Fruit fly (Drosophila melanogaster) whole organism, embryonic: ENCODE measurements around the gene Lsp2.
A peak's percentile ranks its signal among the peaks of the same experiment; 100 is the strongest.

Experiments used
- Awh ChIP-seq: fragments of 200-800 bp; sonication (Bioruptor generic); IDR thresholded peaks from 2 replicates; pipeline ENCODE4, ENCODE4 v1.3.6; 2022; ENCODE audit warnings: missing biosample characterization, missing genetic modification characterization
- CG11695 ChIP-seq: fragments of 200-800 bp; sonication (Bioruptor generic); IDR thresholded peaks from 3 replicates; pipeline ENCODE4 v1.3.6; 2022; ENCODE audit warnings: missing biosample characterization, missing genetic modification characterization
- CG12071 ChIP-seq: fragments of 200-800 bp; sonication (Bioruptor generic); optimal IDR thresholded peaks from 3 replicates; lab custom pipeline; 2018; ENCODE audit warnings: missing biosample characterization, mild to moderate bottlenecking, missing genetic modification characterization
- CG12236 ChIP-seq: fragments of 200-800 bp; sonication (Bioruptor generic); optimal IDR thresholded peaks from 2 replicates; lab custom pipeline; 2016; ENCODE audit warnings: missing biosample characterization, missing genetic modification characterization
- CG12391 ChIP-seq: fragments of 200-800 bp; sonication (Bioruptor generic); optimal IDR thresholded peaks from 3 replicates; lab custom pipeline; 2018; ENCODE audit warnings: missing biosample characterization, mild to moderate bottlenecking, missing genetic modification characterization, moderate library complexity
- CG1529 ChIP-seq: fragments of 200-800 bp; sonication (Bioruptor generic); optimal IDR thresholded peaks from 3 replicates; lab custom pipeline; 2018; ENCODE audit warnings: missing biosample characterization, missing genetic modification characterization
- CG18619 ChIP-seq: fragments of 200-800 bp; sonication (Bioruptor generic); optimal IDR thresholded peaks from 3 replicates; lab custom pipeline; 2017; ENCODE audit warnings: missing biosample characterization, mild to moderate bottlenecking, missing genetic modification characterization
- CG18764 ChIP-seq: fragments of 200-800 bp; sonication (Bioruptor generic); optimal IDR thresholded peaks from 3 replicates; lab custom pipeline; 2016; ENCODE audit warnings: missing biosample characterization, missing genetic modification characterization
- CG32772 ChIP-seq: fragments of 200-800 bp; sonication (Bioruptor generic); IDR thresholded peaks from 2 replicates; pipeline ENCODE4 v1.3.6; 2022; ENCODE audit warnings: missing biosample characterization, missing genetic modification characterization
- CG33557 ChIP-seq: fragments of 200-800 bp; sonication (Bioruptor generic); optimal IDR thresholded peaks from 2 replicates; lab custom pipeline; 2019; ENCODE audit warnings: missing biosample characterization, mild to moderate bottlenecking, missing genetic modification characterization, moderate library complexity
- CG43689 ChIP-seq: fragments of 200-800 bp; sonication (Bioruptor generic); IDR thresholded peaks from 2 replicates; pipeline ENCODE4 v1.3.6; 2022; ENCODE audit warnings: missing biosample characterization, missing genetic modification characterization
- CG4820 ChIP-seq: fragments of 200-800 bp; sonication (Bioruptor generic); optimal IDR thresholded peaks from 3 replicates; lab custom pipeline; 2016; ENCODE audit warnings: missing biosample characterization, missing genetic modification characterization
- CG6654 ChIP-seq: fragments of 200-800 bp; sonication (Bioruptor generic); optimal IDR thresholded peaks from 2 replicates; lab custom pipeline; 2017; ENCODE audit warnings: missing biosample characterization, mild to moderate bottlenecking, missing genetic modification characterization
- CG7745 ChIP-seq: fragments of 200-800 bp; sonication (Bioruptor generic); optimal IDR thresholded peaks from 2 replicates; lab custom pipeline; 2018; ENCODE audit warnings: missing biosample characterization, mild to moderate bottlenecking, missing genetic modification characterization, moderate library complexity
- CG8765 ChIP-seq: fragments of 200-800 bp; sonication (Bioruptor generic); IDR thresholded peaks from 2 replicates; pipeline ENCODE4 v1.3.6; 2022; ENCODE audit warnings: missing biosample characterization, missing genetic modification characterization
- CG9437 ChIP-seq: fragments of 200-800 bp; sonication (Bioruptor generic); optimal IDR thresholded peaks from 2 replicates; lab custom pipeline; 2018; ENCODE audit warnings: missing biosample characterization, mild to moderate bottlenecking, missing genetic modification characterization
- CG9932 ChIP-seq: fragments of 200-800 bp; sonication (Bioruptor generic); IDR thresholded peaks from 2 replicates; pipeline ENCODE4 v1.3.6; 2022; ENCODE audit warnings: missing biosample characterization, missing genetic modification characterization
- Dfd ChIP-seq, 2 experiments: fragments of >200 bp; optimal IDR thresholded peaks; 2 replicates each; lab custom pipeline; 2017; ENCODE audit warnings: missing biosample characterization in 2 of 2, missing genetic modification characterization in 2 of 2
- E2f2 ChIP-seq: fragments of 200-800 bp; sonication (Bioruptor generic); IDR thresholded peaks from 2 replicates; pipeline ENCODE4 v1.3.6; 2022; ENCODE audit warnings: missing biosample characterization, missing genetic modification characterization
- Eip74EF ChIP-seq, 2 experiments: fragments of 200-800 bp in 1 of 2; fragments of >200 bp in 1 of 2; sonication (Bioruptor generic) in 1 of 2; optimal IDR thresholded peaks; 2 replicates each; lab custom pipeline; 2017 to 2019; ENCODE audit warnings: missing biosample characterization in 2 of 2, missing genetic modification characterization in 2 of 2, mild to moderate bottlenecking in 1 of 2, moderate library complexity in 1 of 2
- Fer1 ChIP-seq: fragments of 200-800 bp; sonication (Bioruptor generic); optimal IDR thresholded peaks from 2 replicates; lab custom pipeline; 2017; ENCODE audit warnings: missing biosample characterization, mild to moderate bottlenecking, missing genetic modification characterization
- Hr39 ChIP-seq: fragments of >200 bp; optimal IDR thresholded peaks from 2 replicates; lab custom pipeline; 2017
- Hr51 ChIP-seq, 2 experiments: fragments of 200-800 bp; sonication (Bioruptor generic); optimal IDR thresholded peaks; 2 replicates in 1 of 2; 3 replicates in 1 of 2; lab custom pipeline; 2016 to 2018; ENCODE audit warnings: missing biosample characterization in 2 of 2, missing genetic modification characterization in 2 of 2, mild to moderate bottlenecking in 1 of 2, moderate library complexity in 1 of 2
- MTF-1 ChIP-seq: fragments of 200-800 bp; sonication (Bioruptor generic); optimal IDR thresholded peaks from 2 replicates; lab custom pipeline; 2018; ENCODE audit warnings: missing biosample characterization, mild to moderate bottlenecking, missing genetic modification characterization, borderline replicate concordance
- Mrtf ChIP-seq: fragments of 200-800 bp; sonication (Bioruptor generic); IDR thresholded peaks from 3 replicates; pipeline ENCODE4 v1.3.6; 2022; ENCODE audit warnings: missing biosample characterization, missing genetic modification characterization
- PHDP ChIP-seq: fragments of 200-800 bp; sonication (Bioruptor generic); optimal IDR thresholded peaks from 3 replicates; lab custom pipeline; 2018; ENCODE audit warnings: missing biosample characterization, mild to moderate bottlenecking, missing genetic modification characterization, moderate library complexity
- Trl ChIP-seq, 3 experiments: fragments of >200 bp in 2 of 3; fragments of 200-800 bp in 1 of 3; sonication (Bioruptor generic) in 1 of 3; optimal IDR thresholded peaks; 2 replicates in 1 of 3; 3 replicates in 2 of 3; lab custom pipeline; 2016 to 2017; ENCODE audit warnings: missing biosample characterization in 1 of 3, missing genetic modification characterization in 1 of 3
- ash1 ChIP-seq: fragments of 200-800 bp; sonication (Bioruptor generic); optimal IDR thresholded peaks from 2 replicates; lab custom pipeline; 2018; ENCODE audit warnings: missing biosample characterization, mild to moderate bottlenecking, missing genetic modification characterization
- bcd ChIP-seq: fragments of 200-800 bp; sonication (Bioruptor generic); optimal IDR thresholded peaks from 2 replicates; lab custom pipeline; 2017; ENCODE audit warnings: missing biosample characterization, mild to moderate bottlenecking, missing genetic modification characterization
- ci ChIP-seq: fragments of 200-800 bp; sonication (Bioruptor generic); IDR thresholded peaks from 3 replicates; pipeline ENCODE4 v1.3.6; 2022; ENCODE audit warnings: missing biosample characterization, missing genetic modification characterization
- danr ChIP-seq: fragments of 200-800 bp; sonication (Bioruptor generic); IDR thresholded peaks from 2 replicates; pipeline ENCODE4 v1.3.6; 2022; ENCODE audit warnings: missing biosample characterization, missing genetic modification characterization
- dmrt99B ChIP-seq: fragments of 200-800 bp; sonication (Bioruptor generic); optimal IDR thresholded peaks from 2 replicates; lab custom pipeline; 2018; ENCODE audit warnings: missing biosample characterization, mild to moderate bottlenecking, missing genetic modification characterization, moderate library complexity
- en ChIP-seq: fragments of 200-800 bp; sonication (Bioruptor generic); optimal IDR thresholded peaks from 2 replicates; lab custom pipeline; 2016; ENCODE audit warnings: missing biosample characterization, missing genetic modification characterization
- ewg ChIP-seq: fragments of 200-800 bp; sonication (Bioruptor generic); optimal IDR thresholded peaks from 3 replicates; lab custom pipeline; 2017; ENCODE audit warnings: mild to moderate bottlenecking, missing biosample characterization, missing genetic modification reagents, missing genetic modification characterization
- fd102C ChIP-seq: fragments of 200-800 bp; sonication (Bioruptor generic); optimal IDR thresholded peaks from 2 replicates; lab custom pipeline; 2018; ENCODE audit warnings: missing biosample characterization, mild to moderate bottlenecking, missing genetic modification characterization, moderate library complexity
- gcm ChIP-seq: fragments of 200-800 bp; sonication (Bioruptor generic); optimal IDR thresholded peaks from 2 replicates; lab custom pipeline; 2019; ENCODE audit warnings: missing biosample characterization, mild to moderate bottlenecking, missing genetic modification characterization, moderate library complexity
- h ChIP-seq: fragments of >200 bp; optimal IDR thresholded peaks from 2 replicates; lab custom pipeline; 2017
- insv ChIP-seq, 2 experiments: fragments of 200-800 bp; sonication (Bioruptor generic); optimal IDR thresholded peaks; 3 replicates each; lab custom pipeline; 2016 to 2018; ENCODE audit warnings: missing biosample characterization in 2 of 2, missing genetic modification characterization in 2 of 2
- lilli ChIP-seq: fragments of 200-800 bp; sonication (Bioruptor generic); optimal IDR thresholded peaks from 3 replicates; lab custom pipeline; 2016; ENCODE audit warnings: missing biosample characterization, missing genetic modification characterization
- maf-S ChIP-seq: fragments of 200-800 bp; sonication (Bioruptor generic); optimal IDR thresholded peaks from 2 replicates; lab custom pipeline; 2016; ENCODE audit warnings: missing biosample characterization, missing genetic modification characterization
- nmo ChIP-seq: fragments of 200-800 bp; sonication (Bioruptor generic); optimal IDR thresholded peaks from 2 replicates; lab custom pipeline; 2018; ENCODE audit warnings: missing biosample characterization, mild to moderate bottlenecking, missing genetic modification characterization, moderate library complexity
- oc ChIP-seq: fragments of 200-800 bp; sonication (Bioruptor generic); optimal IDR thresholded peaks from 2 replicates; lab custom pipeline; 2018; ENCODE audit warnings: missing biosample characterization, mild to moderate bottlenecking, missing genetic modification characterization, moderate library complexity
- phol ChIP-seq: fragments of 200-800 bp; sonication (Bioruptor generic); optimal IDR thresholded peaks from 3 replicates; lab custom pipeline; 2018; ENCODE audit warnings: missing biosample characterization, mild to moderate bottlenecking, missing genetic modification characterization, moderate library complexity
- pita ChIP-seq: fragments of 200-800 bp; sonication (Bioruptor generic); optimal IDR thresholded peaks from 2 replicates; lab custom pipeline; 2017; ENCODE audit warnings: missing biosample characterization, mild to moderate bottlenecking, missing genetic modification characterization
- ranshi ChIP-seq: fragments of 200-800 bp; sonication (Bioruptor generic); IDR thresholded peaks from 2 replicates; pipeline ENCODE4 v1.3.6; 2022; ENCODE audit warnings: missing biosample characterization, missing genetic modification characterization
- ro ChIP-seq: fragments of 200-800 bp; sonication (Bioruptor generic); IDR thresholded peaks from 2 replicates; pipeline ENCODE4 v1.3.6; 2022; ENCODE audit warnings: missing biosample characterization, missing genetic modification characterization
- row ChIP-seq: fragments of 200-800 bp; sonication (Bioruptor generic); IDR thresholded peaks from 3 replicates; pipeline ENCODE4 v1.3.6; 2022; ENCODE audit warnings: missing biosample characterization, missing genetic modification characterization
- sens ChIP-seq: fragments of 200-800 bp; sonication (Bioruptor generic); peaks from one replicate; lab custom pipeline; 2016; ENCODE audit warnings: missing biosample characterization, missing genetic modification characterization
- sqz ChIP-seq: fragments of 200-800 bp; sonication (Bioruptor generic); optimal IDR thresholded peaks from 3 replicates; lab custom pipeline; 2018; ENCODE audit warnings: missing biosample characterization, mild to moderate bottlenecking, missing genetic modification characterization
- ssp ChIP-seq: fragments of 200-800 bp; sonication (Bioruptor generic); IDR thresholded peaks from 2 replicates; pipeline ENCODE4 v1.3.6; 2022; ENCODE audit warnings: missing biosample characterization, missing genetic modification characterization
- wek ChIP-seq: fragments of 200-800 bp; sonication (Bioruptor generic); optimal IDR thresholded peaks from 3 replicates; lab custom pipeline; 2018; ENCODE audit warnings: missing biosample characterization, mild to moderate bottlenecking, missing genetic modification characterization, moderate library complexity

Gene Lsp2

dm6 chr3L:12083861-12084260 is 45.3 kb upstream of the Lsp2 start (continued):
- no peak for TF ChIP-seq ro (GFP tag; lab: Robert Waterston, UW)
- peak; percentile 44; the same call in 1 of the 2 replicates for TF ChIP-seq ranshi (GFP tag; lab: Robert Waterston, UW)
- peak; percentile 59; the same call in 1 of the 2 replicates for TF ChIP-seq Awh (GFP tag; lab: Robert Waterston, UW)
- TF ChIP-seq fd102C (GFP tag; lab: Kevin White, UChicago) = peak; percentile 70
- peak; percentile 71 for TF ChIP-seq gcm (GFP tag; lab: Kevin White, UChicago)
- peak; percentile 81 for TF ChIP-seq CG7745 (tag; lab: Kevin White, UChicago)
- TF ChIP-seq MTF-1 (GFP tag; lab: Kevin White, UChicago) = peak; percentile 88
- TF ChIP-seq ash1 = no peak
- TF ChIP-seq Fer1 = peak; percentile 50
- no peak for TF ChIP-seq Hr39 (lab: Kevin White, UChicago)
- no peak for TF ChIP-seq lilli (GFP tag; lab: Kevin White, UChicago)
- TF ChIP-seq maf-S (GFP tag; lab: Kevin White, UChicago) = no peak
- peak; percentile 40 for TF ChIP-seq CG4820 (GFP tag; lab: Kevin White, UChicago)
- peak; percentile 67 for TF ChIP-seq CG12391 (tag; lab: Kevin White, UChicago)
- TF ChIP-seq CG18619 (GFP tag; lab: Kevin White, UChicago) = peak; percentile 44
- TF ChIP-seq bcd (GFP tag; lab: Kevin White, UChicago) = peak; percentile 20
- no peak for TF ChIP-seq h (lab: Kevin White, UChicago)
- no peak for TF ChIP-seq CG8765
- TF ChIP-seq nmo (GFP tag; lab: Kevin White, UChicago) = peak; percentile 44
- peak; percentile 17 to 41 for TF ChIP-seq Hr51 (GFP tag; optimal IDR thresholded peaks at IDR 0.05; lab: Kevin White, UChicago)
- no peak for TF ChIP-seq pita (GFP tag; lab: Kevin White, UChicago)
- peak; percentile 12 for TF ChIP-seq oc (tag; lab: Kevin White, UChicago)
- TF ChIP-seq ci (GFP tag; lab: Robert Waterston, UW) = peak; percentile 76
- peak; percentile 88 for TF ChIP-seq CG33557
- TF ChIP-seq en (GFP tag; lab: Kevin White, UChicago) = peak; percentile 43
- peak; percentile 66 for TF ChIP-seq CG12071
- peak; percentile 45 for TF ChIP-seq CG18764
- TF ChIP-seq danr (GFP tag; lab: Robert Waterston, UW) = no peak
- peak; percentile 87 for TF ChIP-seq wek
- TF ChIP-seq CG11695 = 0 out of 3 replicates have a peak, but pooled peaks have one; percentile 38
- peak; percentile 63 for TF ChIP-seq PHDP (tag; lab: Kevin White, UChicago)
- peak; percentile 65 for TF ChIP-seq CG1529 (GFP tag; lab: Kevin White, UChicago)
- TF ChIP-seq CG12236 (GFP tag; lab: Kevin White, UChicago) = peak; percentile 10
- TF ChIP-seq CG9932 (GFP tag; lab: Robert Waterston, UW) = no peak
- no peak for TF ChIP-seq CG32772
- peak; percentile 0 for TF ChIP-seq CG6654 (GFP tag; lab: Kevin White, UChicago)
- no peak for TF ChIP-seq Trl (optimal IDR thresholded peaks at IDR 0.05; lab: Kevin White, UChicago)
- TF ChIP-seq Trl (GFP tag; optimal IDR thresholded peaks at IDR 0.05; lab: Kevin White, UChicago) = peak; percentile 23
- TF ChIP-seq E2f2 = no peak
- TF ChIP-seq phol (tag; lab: Kevin White, UChicago) = peak; percentile 44
- no peak for TF ChIP-seq ssp
- TF ChIP-seq row (GFP tag; lab: Robert Waterston, UW) = peak; percentile 23; the same call in 1 of the 3 replicates
- TF ChIP-seq CG9437 (GFP tag; lab: Kevin White, UChicago) = peak; percentile 7
- TF ChIP-seq sqz = peak; percentile 70
- no peak for TF ChIP-seq Dfd (GFP tag; optimal IDR thresholded peaks at IDR 0.05; lab: Kevin White, UChicago)
- TF ChIP-seq ewg (GFP tag; lab: Kevin White, UChicago) = peak; percentile 9
- TF ChIP-seq insv (GFP tag; optimal IDR thresholded peaks at IDR 0.05; lab: Kevin White, UChicago) = peak in 1 of 2 experiments; percentile 8
- no peak for TF ChIP-seq Mrtf
- peak in 1 of 2 experiments; percentile 8 for TF ChIP-seq Eip74EF (GFP tag; optimal IDR thresholded peaks at IDR 0.05; lab: Kevin White, UChicago)
- peak; percentile 81 for TF ChIP-seq sens (GFP tag; lab: Kevin White, UChicago)
- no peak for TF ChIP-seq CG43689 (GFP tag; lab: Robert Waterston, UW)
- TF ChIP-seq dmrt99B (tag; lab: Kevin White, UChicago) = peak; percentile 54
